Fruit fly (Drosophila melanogaster) whole organism, embryonic: ENCODE measurements around the gene SCOT.

Experiments
- CG10366 ChIP-seq: fragments of 200-800 bp; sonication (Bioruptor generic); IDR thresholded peaks from 2 replicates; pipeline ENCODE4 v1.3.6; 2022; ENCODE audit warnings: missing biosample characterization, missing genetic modification characterization
- CG10565 ChIP-seq: fragments of 200-800 bp; sonication (Bioruptor generic); optimal IDR thresholded peaks from 3 replicates; lab custom pipeline; 2016; ENCODE audit warnings: missing biosample characterization, mild to moderate bottlenecking, missing genetic modification characterization
- CG10654 ChIP-seq: fragments of 200-800 bp; sonication (Bioruptor generic); optimal IDR thresholded peaks from 2 replicates; lab custom pipeline; 2016; ENCODE audit warnings: missing biosample characterization, missing genetic modification characterization
- CG14667 ChIP-seq: fragments of 200-800 bp; sonication (Bioruptor generic); IDR thresholded peaks from 2 replicates; pipeline ENCODE4 v1.3.6; 2022; ENCODE audit warnings: missing biosample characterization, missing genetic modification characterization
- CG14860 ChIP-seq: fragments of 200-800 bp; sonication (Bioruptor generic); IDR thresholded peaks from 3 replicates; pipeline ENCODE4 v1.3.6; 2022; ENCODE audit warnings: missing biosample characterization, missing genetic modification characterization; ENCODE audit not compliant: partially characterized antibody
- CG15514 ChIP-seq: fragments of 200-800 bp; sonication (Bioruptor generic); optimal IDR thresholded peaks from 3 replicates; lab custom pipeline; 2017; ENCODE audit warnings: missing biosample characterization, missing genetic modification characterization, mild to moderate bottlenecking, moderate library complexity, missing genetic modification reagents
- CG16863 ChIP-seq: fragments of 200-800 bp; sonication (Bioruptor generic); optimal IDR thresholded peaks from 3 replicates; lab custom pipeline; 2016; ENCODE audit warnings: missing biosample characterization, missing genetic modification characterization
- CG18011 ChIP-seq: fragments of 200-800 bp; sonication (Bioruptor generic); optimal IDR thresholded peaks from 2 replicates; lab custom pipeline; 2017; ENCODE audit warnings: missing biosample characterization, missing genetic modification characterization, mild to moderate bottlenecking, moderate library complexity, missing genotype
- CG1832 ChIP-seq: fragments of 200-800 bp; sonication (Bioruptor generic); optimal IDR thresholded peaks from 2 replicates; lab custom pipeline; 2017; ENCODE audit warnings: missing biosample characterization, mild to moderate bottlenecking, missing genetic modification characterization, inconsistent platforms
- CG2678 ChIP-seq: fragments of 200-800 bp; sonication (Bioruptor generic); optimal IDR thresholded peaks from 3 replicates; lab custom pipeline; 2019; ENCODE audit warnings: missing biosample characterization, mild to moderate bottlenecking, missing genetic modification characterization, moderate library complexity
- CG2712 ChIP-seq: fragments of 200-800 bp; optimal IDR thresholded peaks from 3 replicates; lab custom pipeline; 2019; ENCODE audit warnings: missing biosample characterization, mild to moderate bottlenecking, missing genetic modification characterization, moderate library complexity
- CG31224 ChIP-seq: fragments of 200-800 bp; sonication (Bioruptor generic); IDR thresholded peaks from 2 replicates; pipeline ENCODE4 v1.3.6; 2022; ENCODE audit warnings: missing biosample characterization, missing genetic modification characterization
- CG34376 ChIP-seq: fragments of 200-800 bp; sonication (Bioruptor generic); optimal IDR thresholded peaks from 2 replicates; lab custom pipeline; 2018; ENCODE audit warnings: missing biosample characterization, mild to moderate bottlenecking, missing genetic modification characterization
- CG3838 ChIP-seq: fragments of 200-800 bp; sonication (Bioruptor generic); optimal IDR thresholded peaks from 3 replicates; lab custom pipeline; 2016; ENCODE audit warnings: missing biosample characterization, missing genetic modification characterization
- CG4730 ChIP-seq: fragments of 200-800 bp; sonication (Bioruptor generic); IDR thresholded peaks from 2 replicates; pipeline ENCODE4 v1.3.6; 2022; ENCODE audit warnings: missing biosample characterization, missing genetic modification characterization
- CG7357 ChIP-seq: fragments of 200-800 bp; sonication (Bioruptor generic); IDR thresholded peaks from 3 replicates; pipeline ENCODE4 v1.3.6; 2022; ENCODE audit warnings: missing biosample characterization, missing genetic modification characterization
- CG8089 ChIP-seq: fragments of 200-800 bp; sonication (Bioruptor generic); optimal IDR thresholded peaks from 3 replicates; lab custom pipeline; 2016; ENCODE audit warnings: missing biosample characterization, missing genetic modification characterization
- CG8290 ChIP-seq, 3 experiments: fragments of 200-800 bp; sonication (Bioruptor generic); optimal IDR thresholded peaks; 2 replicates each; lab custom pipeline; 2016 to 2019; ENCODE audit warnings: missing biosample characterization in 3 of 3, missing genetic modification characterization in 3 of 3, mild to moderate bottlenecking in 2 of 3, moderate library complexity in 1 of 3
- CG9932 ChIP-seq: fragments of 200-800 bp; sonication (Bioruptor generic); IDR thresholded peaks from 2 replicates; pipeline ENCODE4 v1.3.6; 2022; ENCODE audit warnings: missing biosample characterization, missing genetic modification characterization
- CoRest ChIP-seq: fragments of 200-800 bp; sonication (Bioruptor generic); optimal IDR thresholded peaks from 3 replicates; lab custom pipeline; 2018; ENCODE audit warnings: missing biosample characterization, mild to moderate bottlenecking, missing genetic modification characterization, moderate library complexity
- Dbx ChIP-seq: fragments of 200-800 bp; sonication (Bioruptor generic); IDR thresholded peaks from 3 replicates; pipeline ENCODE4 v1.3.6; 2022; ENCODE audit warnings: missing biosample characterization, missing genetic modification characterization
- Dip3 ChIP-seq: fragments of 200-800 bp; sonication (Bioruptor generic); optimal IDR thresholded peaks from 3 replicates; lab custom pipeline; 2016; ENCODE audit warnings: missing biosample characterization, missing genetic modification characterization
- Eip74EF ChIP-seq, 2 experiments: fragments of 200-800 bp in 1 of 2; fragments of >200 bp in 1 of 2; sonication (Bioruptor generic) in 1 of 2; optimal IDR thresholded peaks; 2 replicates each; lab custom pipeline; 2017 to 2019; ENCODE audit warnings: missing biosample characterization in 2 of 2, missing genetic modification characterization in 2 of 2, mild to moderate bottlenecking in 1 of 2, moderate library complexity in 1 of 2
- Fer1 ChIP-seq: fragments of 200-800 bp; sonication (Bioruptor generic); optimal IDR thresholded peaks from 2 replicates; lab custom pipeline; 2017; ENCODE audit warnings: missing biosample characterization, mild to moderate bottlenecking, missing genetic modification characterization
- Fer2 ChIP-seq: fragments of 200-800 bp; sonication (Bioruptor generic); optimal IDR thresholded peaks from 2 replicates; lab custom pipeline; 2018; ENCODE audit warnings: missing biosample characterization, mild to moderate bottlenecking, missing genetic modification characterization, moderate library complexity
- H15 ChIP-seq: fragments of 200-800 bp; sonication (Bioruptor generic); IDR thresholded peaks from 3 replicates; pipeline ENCODE4 v1.3.6; 2022; ENCODE audit warnings: missing biosample characterization, missing genetic modification characterization
- HLH4C ChIP-seq: fragments of 200-800 bp; sonication (Bioruptor generic); IDR thresholded peaks from 3 replicates; pipeline ENCODE4 v1.3.6; 2022; ENCODE audit warnings: missing biosample characterization, missing genetic modification characterization; ENCODE audit not compliant: partially characterized antibody
- Hsf ChIP-seq: fragments of 200-800 bp; sonication (Bioruptor generic); optimal IDR thresholded peaks from 3 replicates; lab custom pipeline; 2016; ENCODE audit warnings: missing biosample characterization, missing genetic modification characterization
- Nf-YA ChIP-seq: fragments of 200-800 bp; sonication (Bioruptor generic); IDR thresholded peaks from 2 replicates; pipeline ENCODE4 v1.3.6; 2022; ENCODE audit warnings: missing biosample characterization, missing genetic modification characterization
- Rfx ChIP-seq: fragments of 200-800 bp; sonication (Bioruptor generic); IDR thresholded peaks from 2 replicates; pipeline ENCODE4 v1.3.6; 2022; ENCODE audit warnings: missing biosample characterization, missing genetic modification characterization
- Sry-δ ChIP-seq: fragments of 200-800 bp; sonication (Bioruptor generic); optimal IDR thresholded peaks from 2 replicates; lab custom pipeline; 2016; ENCODE audit warnings: missing biosample characterization, missing genetic modification characterization
- Taf1 ChIP-seq: fragments of 200-800 bp; sonication (Bioruptor generic); IDR thresholded peaks from 2 replicates; pipeline ENCODE4 v1.3.6; 2022; ENCODE audit warnings: missing biosample characterization, missing genetic modification characterization
- az2 ChIP-seq: fragments of 200-800 bp; sonication (Bioruptor generic); optimal IDR thresholded peaks from 3 replicates; lab custom pipeline; 2016; ENCODE audit warnings: missing biosample characterization, missing genetic modification characterization
- bsh ChIP-seq, 2 experiments: fragments of 200-800 bp; sonication (Bioruptor generic); optimal IDR thresholded peaks; 2 replicates each; lab custom pipeline; 2017 to 2018; ENCODE audit warnings: mild to moderate bottlenecking in 2 of 2, missing biosample characterization in 2 of 2, missing genetic modification characterization in 2 of 2, moderate library complexity in 1 of 2
- chif ChIP-seq, 2 experiments: fragments of 200-800 bp; sonication (Bioruptor generic); optimal IDR thresholded peaks; 3 replicates each; lab custom pipeline; 2016; ENCODE audit warnings: missing biosample characterization in 2 of 2, missing genetic modification characterization in 2 of 2
- chm ChIP-seq: fragments of 200-800 bp; sonication (Bioruptor generic); IDR thresholded peaks from 2 replicates; pipeline ENCODE4 v1.3.6; 2022; ENCODE audit warnings: missing biosample characterization, missing genetic modification characterization
- crp ChIP-seq, 2 experiments: fragments of 200-800 bp; sonication (Bioruptor generic); optimal IDR thresholded peaks; 2 replicates in 1 of 2; 3 replicates in 1 of 2; lab custom pipeline; 2017; ENCODE audit warnings: missing biosample characterization in 2 of 2, missing genetic modification characterization in 2 of 2, mild to moderate bottlenecking in 1 of 2, moderate library complexity in 1 of 2
- cwo ChIP-seq: fragments of 200-800 bp; sonication (Bioruptor generic); optimal IDR thresholded peaks from 3 replicates; lab custom pipeline; 2017; ENCODE audit warnings: missing biosample characterization, missing genetic modification characterization, mild to moderate bottlenecking, moderate library complexity, missing genetic modification reagents
- exex ChIP-seq: fragments of 200-800 bp; sonication (Bioruptor generic); optimal IDR thresholded peaks from 4 replicates; lab custom pipeline; 2018; ENCODE audit warnings: missing biosample characterization, mild to moderate bottlenecking, missing genetic modification characterization, moderate library complexity
- lmd ChIP-seq: fragments of 200-800 bp; sonication (Bioruptor generic); IDR thresholded peaks from 2 replicates; pipeline ENCODE4 v1.3.6; 2022; ENCODE audit warnings: missing biosample characterization, missing genetic modification characterization
- pan ChIP-seq, 4 experiments: fragments of >200 bp in 3 of 4; fragments of 200-800 bp in 1 of 4; sonication (Bioruptor generic) in 1 of 4; optimal IDR thresholded peaks in 3 of 4; IDR thresholded peaks in 1 of 4; 2 replicates each; pipeline versions ENCODE4 v1.3.6 to Lab custom; 2017 to 2022; ENCODE audit warnings: missing biosample characterization in 2 of 4, missing genetic modification characterization in 2 of 4, mixed read lengths in 1 of 4
- phol ChIP-seq: fragments of 200-800 bp; sonication (Bioruptor generic); optimal IDR thresholded peaks from 3 replicates; lab custom pipeline; 2018; ENCODE audit warnings: missing biosample characterization, mild to moderate bottlenecking, missing genetic modification characterization, moderate library complexity
- run ChIP-seq: fragments of 200-800 bp; sonication (Bioruptor generic); optimal IDR thresholded peaks from 3 replicates; lab custom pipeline; 2018; ENCODE audit warnings: missing biosample characterization, mild to moderate bottlenecking, missing genetic modification characterization
- unpg ChIP-seq: fragments of 200-800 bp; sonication (Bioruptor generic); optimal IDR thresholded peaks from 3 replicates; lab custom pipeline; 2018; ENCODE audit warnings: missing biosample characterization, mild to moderate bottlenecking, missing genetic modification characterization, moderate library complexity
- vfl ChIP-seq: fragments of 200-800 bp; sonication (Bioruptor generic); optimal IDR thresholded peaks from 2 replicates; lab custom pipeline; 2016; ENCODE audit warnings: missing biosample characterization, missing genetic modification characterization
- vnd ChIP-seq: fragments of 200-800 bp; sonication (Bioruptor generic); IDR thresholded peaks from 3 replicates; pipeline ENCODE4 v1.3.6; 2022; ENCODE audit warnings: missing biosample characterization, missing genetic modification characterization; ENCODE audit not compliant: partially characterized antibody
- zfh1 ChIP-seq: fragments of 200-800 bp; sonication (Bioruptor generic); IDR thresholded peaks from 3 replicates; pipeline ENCODE4 v1.3.6; 2022; ENCODE audit warnings: missing biosample characterization, missing genetic modification characterization

The SCOT gene

DNA sequence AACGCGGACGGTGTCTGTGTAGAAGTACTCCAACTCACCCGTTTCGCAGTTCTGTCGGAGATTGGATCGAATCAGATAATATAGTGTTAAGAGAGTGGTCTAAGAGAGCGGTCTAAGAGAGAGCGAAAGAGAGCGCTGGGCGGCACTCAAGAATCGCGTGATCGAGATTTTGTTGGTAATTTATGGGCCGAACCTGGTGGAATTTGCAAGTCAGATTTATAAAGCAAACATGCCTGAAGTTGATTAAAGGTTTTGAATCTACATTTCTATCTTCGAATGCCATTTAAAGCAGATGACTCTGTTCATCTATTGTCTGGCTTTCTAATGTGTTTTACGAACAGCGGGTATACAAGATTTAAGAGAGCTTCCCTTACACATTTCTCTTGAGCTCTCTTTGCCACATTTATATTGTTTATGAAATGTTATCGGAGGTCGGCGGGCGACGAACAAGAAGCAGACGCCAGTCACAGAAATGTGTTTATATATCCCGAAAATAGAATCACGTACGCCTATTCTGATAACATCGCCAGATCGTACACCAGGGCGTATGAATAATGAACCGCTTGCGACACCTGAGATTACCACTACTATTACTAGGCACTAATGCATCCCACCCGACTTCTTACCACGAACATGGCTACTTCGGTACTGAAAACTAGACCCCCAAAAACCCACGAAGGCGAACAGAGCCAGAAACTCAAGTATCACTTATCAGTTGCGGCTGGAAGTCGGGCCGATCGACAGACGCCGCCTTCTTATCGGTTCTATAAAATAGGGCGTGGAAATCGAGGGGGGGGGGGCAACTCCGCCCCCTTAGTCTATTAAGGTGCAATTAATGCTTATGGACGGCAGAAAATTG, 4.7 kb downstream of the SCOT start (continued):
- TF ChIP-seq CG8089 (GFP tag; lab: Kevin White, UChicago): no peak
- TF ChIP-seq Dbx (GFP tag; lab: Robert Waterston, UW): 0 out of 3 replicates have a peak, but pooled peaks have one; percentile 15
- peak; percentile 84 for TF ChIP-seq CG34376
- no peak for TF ChIP-seq phol
- TF ChIP-seq H15: no peak
- no peak for TF ChIP-seq HLH4C (GFP tag; lab: Robert Waterston, UW)
- no peak for TF ChIP-seq CG8290 (GFP tag; optimal IDR thresholded peaks at IDR 0.05; lab: Kevin White, UChicago)
- TF ChIP-seq CG8290 (tag; optimal IDR thresholded peaks at IDR 0.05; lab: Kevin White, UChicago): peak in 1 of 2 experiments; percentile 49
- TF ChIP-seq exex (tag; lab: Kevin White, UChicago): peak; percentile 87
- no peak for TF ChIP-seq CG16863 (GFP tag; lab: Kevin White, UChicago)
- no peak for TF ChIP-seq CG10565
- TF ChIP-seq az2 (GFP tag; lab: Kevin White, UChicago): no peak
- no peak for TF ChIP-seq CG15514 (GFP tag; lab: Kevin White, UChicago)
- no peak for TF ChIP-seq CG2678 (tag; lab: Kevin White, UChicago)
- TF ChIP-seq CG7357 (GFP tag; lab: Robert Waterston, UW): no peak
- no peak for TF ChIP-seq Fer2 (tag; lab: Kevin White, UChicago)
- no peak for TF ChIP-seq Hsf (GFP tag; lab: Kevin White, UChicago)
- no peak for TF ChIP-seq vnd (GFP tag; lab: Robert Waterston, UW)
- peak; percentile 6 for TF ChIP-seq Fer1
- TF ChIP-seq chif (GFP tag; optimal IDR thresholded peaks at IDR 0.05; lab: Kevin White, UChicago): no peak
- no peak for TF ChIP-seq Nf-YA (GFP tag; lab: Robert Waterston, UW)
- no peak for TF ChIP-seq crp (GFP tag; optimal IDR thresholded peaks at IDR 0.05; lab: Kevin White, UChicago)
- TF ChIP-seq CG9932 (GFP tag; lab: Robert Waterston, UW): no peak
- TF ChIP-seq vfl (GFP tag; lab: Kevin White, UChicago): no peak
- TF ChIP-seq Rfx (GFP tag; lab: Robert Waterston, UW): no peak; the same call in 1 of the 2 replicates
- TF ChIP-seq CG14860: no peak
- no peak for TF ChIP-seq CG4730 (GFP tag; lab: Robert Waterston, UW)
- no peak for TF ChIP-seq unpg (GFP tag; lab: Kevin White, UChicago)
- peak; percentile 71 for TF ChIP-seq cwo
- no peak for TF ChIP-seq CG14667 (GFP tag; lab: Robert Waterston, UW)
- no peak for TF ChIP-seq CG10366 (GFP tag; lab: Robert Waterston, UW)
- no peak for TF ChIP-seq CG10654 (GFP tag; lab: Kevin White, UChicago)
- TF ChIP-seq bsh (GFP tag; optimal IDR thresholded peaks at IDR 0.05; lab: Kevin White, UChicago): peak in 1 of 2 experiments; percentile 5
- TF ChIP-seq Taf1: no peak
- TF ChIP-seq CG3838: no peak
- no peak for TF ChIP-seq chm (GFP tag; lab: Robert Waterston, UW)
- TF ChIP-seq Dip3 (GFP tag; lab: Kevin White, UChicago): no peak
- TF ChIP-seq lmd (GFP tag; lab: Robert Waterston, UW): no peak
- no peak for TF ChIP-seq Sry-δ (GFP tag; lab: Kevin White, UChicago)
- TF ChIP-seq CG1832: no peak
- no peak for TF ChIP-seq CG2712 (tag; lab: Kevin White, UChicago)
- TF ChIP-seq zfh1: no peak
- 0 out of 2 replicates have a peak, but pooled peaks have one; percentile 14 for TF ChIP-seq CG31224 (GFP tag; lab: Robert Waterston, UW)
- TF ChIP-seq CoRest: no peak
- no peak for TF ChIP-seq Eip74EF (GFP tag; optimal IDR thresholded peaks at IDR 0.05; lab: Kevin White, UChicago)
- TF ChIP-seq CG18011 (GFP tag; lab: Kevin White, UChicago): no peak
- TF ChIP-seq run (tag; lab: Kevin White, UChicago): no peak
- no peak for TF ChIP-seq pan (optimal IDR thresholded peaks at IDR 0.05; lab: Kevin White, UChicago)
- TF ChIP-seq pan (GFP tag; optimal IDR thresholded peaks at IDR 0.05 in 1 of 2, IDR thresholded peaks at IDR 0.05 in 1 of 2): no peak
